Fruit fly (Drosophila melanogaster) S2 (cell line): ENCODE results near the gene Vajk1.

ENCODE experiments used
- CG8478 ChIP-seq: fragments of >200 bp; optimal IDR thresholded peaks from 2 replicates; lab custom pipeline; 2018
- CTCF ChIP-seq, 2 experiments: fragments of >200 bp; optimal IDR thresholded peaks; 2 replicates each; lab custom pipeline; 2018

Gene Vajk1

DNA sequence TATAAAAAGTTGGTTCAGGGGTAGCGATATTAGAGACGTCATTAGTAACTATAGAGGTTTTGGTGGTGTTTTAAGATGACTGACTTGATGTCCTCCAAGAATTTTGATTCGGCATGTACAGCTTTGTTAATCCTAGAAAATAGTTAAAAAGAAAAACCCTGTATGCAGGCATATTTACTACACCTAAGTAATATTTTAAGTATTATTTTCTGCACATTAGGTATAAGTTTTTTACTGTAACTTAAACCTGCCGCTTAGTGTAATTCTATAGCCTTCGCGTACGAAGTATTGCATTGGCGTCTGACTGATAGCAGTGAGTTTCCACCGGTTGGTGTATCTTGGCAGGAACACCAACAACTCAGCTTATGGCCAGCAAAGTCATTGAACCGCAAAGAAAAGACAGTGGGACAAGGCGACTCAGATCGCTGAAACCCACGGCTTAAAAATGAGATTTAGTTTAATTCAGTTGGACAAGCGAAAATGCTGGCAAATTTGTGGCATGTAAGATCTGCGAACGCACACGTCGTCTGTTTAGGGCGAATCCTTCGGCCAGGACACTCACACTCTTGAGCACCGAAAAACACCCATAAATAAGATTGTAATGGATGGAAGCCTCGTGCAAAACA is 38.6 kb downstream of the Vajk1 start:
- TF ChIP-seq CG8478 (lab: Kevin White, UChicago): no peak
- no peak for TF ChIP-seq CTCF (optimal IDR thresholded peaks at IDR 0.05; lab: Kevin White, UChicago)

DNA sequence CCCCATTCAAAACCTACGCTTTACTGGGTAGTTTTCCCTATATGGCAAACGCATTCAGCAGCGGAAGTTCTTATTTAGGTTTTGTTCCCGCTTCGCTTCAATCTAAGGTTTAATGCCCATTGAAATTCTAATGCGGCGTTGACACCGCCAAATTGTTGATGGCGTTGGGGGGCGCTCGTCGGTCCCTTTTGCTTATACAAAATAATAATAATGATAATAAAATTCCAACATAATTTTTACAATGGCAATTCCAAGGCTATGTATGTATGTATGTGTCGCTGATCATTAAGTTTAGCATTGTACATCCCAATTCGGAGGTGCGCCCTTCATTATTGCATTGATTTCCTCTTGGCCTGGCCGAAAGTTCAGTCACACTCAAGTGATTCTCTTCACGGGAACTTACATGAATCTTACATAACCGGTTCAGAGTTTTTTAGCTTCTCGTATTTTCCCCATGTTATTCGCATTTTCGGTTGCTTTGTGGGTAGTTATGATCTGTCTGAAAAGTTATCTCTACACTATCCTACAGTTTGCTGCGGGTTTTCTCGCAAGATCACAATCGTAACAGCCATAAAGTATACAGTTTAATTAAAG is 39.2 kb downstream of the Vajk1 start:
- no peak for TF ChIP-seq CG8478 (lab: Kevin White, UChicago)
- no peak for TF ChIP-seq CTCF (optimal IDR thresholded peaks at IDR 0.05; lab: Kevin White, UChicago)

dm6 chr2L:13881939-13882338 is 41.4 kb downstream of the Vajk1 start:
- TF ChIP-seq CG8478 (lab: Kevin White, UChicago) (no peak), CTCF (optimal IDR thresholded peaks at IDR 0.05; lab: Kevin White, UChicago) (no peak)

- TF ChIP-seq CTCF (optimal IDR thresholded peaks at IDR 0.05; lab: Kevin White, UChicago) (no peak), CG8478 (lab: Kevin White, UChicago) (no peak)
These were observed 41.9 kb downstream of the Vajk1 start for dm6 chr2L:13881387-13881902.

DNA sequence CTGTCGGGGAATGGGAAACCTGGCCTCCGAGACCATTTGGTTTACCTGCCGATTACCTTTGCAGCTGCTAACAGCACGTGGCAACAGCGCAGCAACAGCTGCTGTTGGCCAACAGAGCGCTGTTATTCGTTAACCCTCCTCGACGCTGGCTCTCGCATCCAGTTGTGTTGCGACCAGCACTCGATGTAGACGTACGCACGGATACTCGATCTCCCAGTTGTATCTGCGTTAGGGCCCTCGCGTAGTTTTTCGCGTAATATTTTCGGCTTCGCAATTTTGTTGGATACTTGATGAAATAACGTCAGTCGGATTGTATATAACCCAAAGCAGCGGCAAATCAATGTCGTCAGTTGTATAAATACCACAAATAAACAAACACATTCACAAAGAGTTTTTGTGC is 44.6 kb downstream of the Vajk1 start:
- TF ChIP-seq CG8478 (lab: Kevin White, UChicago) (no peak), CTCF (optimal IDR thresholded peaks at IDR 0.05; lab: Kevin White, UChicago) (no peak)

- TF ChIP-seq CTCF (optimal IDR thresholded peaks at IDR 0.05; lab: Kevin White, UChicago) (no peak), CG8478 (lab: Kevin White, UChicago) (no peak)
These were observed 45.3 kb downstream of the Vajk1 start for dm6 chr2L:13877934-13878580.

dm6 chr2L:13876698-13877097 is 46.7 kb downstream of the Vajk1 start:
- TF ChIP-seq CTCF (optimal IDR thresholded peaks at IDR 0.05; lab: Kevin White, UChicago): no peak
- no peak for TF ChIP-seq CG8478 (lab: Kevin White, UChicago)

dm6 chr2L:13873147-13873546 is 50.2 kb downstream of the Vajk1 start:
- no peak for TF ChIP-seq CG8478 (lab: Kevin White, UChicago)
- no peak for TF ChIP-seq CTCF (optimal IDR thresholded peaks at IDR 0.05; lab: Kevin White, UChicago)
